Fruit fly (Drosophila melanogaster) whole organism, embryonic: Measurements from ENCODE around the gene CG15412.

Experiments
- Adf1 ChIP-seq: fragments of 200-800 bp; sonication (Bioruptor generic); IDR thresholded peaks from 2 replicates; pipeline ENCODE4 v1.3.6; 2022; ENCODE audit warnings: missing biosample characterization, missing genetic modification characterization
- Aef1 ChIP-seq: fragments of 200-800 bp; sonication (Bioruptor generic); IDR thresholded peaks from 3 replicates; pipeline ENCODE4 v1.3.6; 2022; ENCODE audit warnings: missing biosample characterization, missing genetic modification characterization
- Antp ChIP-seq: fragments of 200-800 bp; sonication (Bioruptor generic); optimal IDR thresholded peaks from 3 replicates; lab custom pipeline; 2016; ENCODE audit warnings: missing biosample characterization, missing genetic modification characterization
- CG10209 ChIP-seq: fragments of 200-800 bp; sonication (Bioruptor generic); optimal IDR thresholded peaks from 3 replicates; lab custom pipeline; 2017; ENCODE audit warnings: missing biosample characterization, mild to moderate bottlenecking, missing genetic modification characterization, missing genetic modification reagents
- CG10543 ChIP-seq: fragments of 200-800 bp; sonication (Bioruptor generic); optimal IDR thresholded peaks from 3 replicates; lab custom pipeline; 2017; ENCODE audit warnings: missing biosample characterization, mild to moderate bottlenecking, missing genetic modification characterization, moderate library complexity
- CG12104 ChIP-seq: fragments of 200-800 bp; sonication (Bioruptor generic); optimal IDR thresholded peaks from 3 replicates; lab custom pipeline; 2016; ENCODE audit warnings: missing biosample characterization, missing genetic modification characterization
- CG12391 ChIP-seq: fragments of 200-800 bp; sonication (Bioruptor generic); optimal IDR thresholded peaks from 3 replicates; lab custom pipeline; 2018; ENCODE audit warnings: missing biosample characterization, mild to moderate bottlenecking, missing genetic modification characterization, moderate library complexity
- CG13424 ChIP-seq: fragments of 200-800 bp; sonication (Bioruptor generic); optimal IDR thresholded peaks from 2 replicates; lab custom pipeline; 2019; ENCODE audit warnings: missing biosample characterization, mild to moderate bottlenecking, missing genetic modification characterization, moderate library complexity
- CG14014 ChIP-seq: fragments of 200-800 bp; sonication (Bioruptor generic); IDR thresholded peaks from 2 replicates; pipeline ENCODE4 v1.3.6; 2022; ENCODE audit warnings: missing biosample characterization, missing genetic modification characterization
- CG14441 ChIP-seq: fragments of 200-800 bp; sonication (Bioruptor generic); IDR thresholded peaks from 2 replicates; pipeline ENCODE4 v1.3.6; 2022; ENCODE audit warnings: missing biosample characterization, missing genetic modification characterization
- CG1647 ChIP-seq: fragments of 200-800 bp; sonication (Bioruptor generic); optimal IDR thresholded peaks from 3 replicates; lab custom pipeline; 2016; ENCODE audit warnings: missing biosample characterization, missing genetic modification characterization
- CG17385 ChIP-seq: fragments of 200-800 bp; sonication (Bioruptor generic); optimal IDR thresholded peaks from 3 replicates; lab custom pipeline; 2018; ENCODE audit warnings: missing biosample characterization, mild to moderate bottlenecking, missing genetic modification characterization
- CG17612 ChIP-seq: fragments of 200-800 bp; sonication (Bioruptor generic); IDR thresholded peaks from 2 replicates; pipeline ENCODE4 v1.3.6; 2022; ENCODE audit warnings: missing biosample characterization, missing genetic modification characterization
- CG17912 ChIP-seq: fragments of 200-800 bp; sonication (Bioruptor generic); optimal IDR thresholded peaks from 2 replicates; lab custom pipeline; 2018; ENCODE audit warnings: missing biosample characterization, mild to moderate bottlenecking, missing genetic modification characterization
- CG1792 ChIP-seq: fragments of 200-800 bp; sonication (Bioruptor generic); optimal IDR thresholded peaks from 2 replicates; lab custom pipeline; 2016; ENCODE audit warnings: missing biosample characterization, missing genetic modification characterization
- CG18599 ChIP-seq: fragments of 200-800 bp; sonication (Bioruptor generic); optimal IDR thresholded peaks from 3 replicates; lab custom pipeline; 2017; ENCODE audit warnings: missing biosample characterization, missing genetic modification characterization, mild to moderate bottlenecking, moderate library complexity, missing genetic modification reagents
- CG32532 ChIP-seq: fragments of 200-800 bp; sonication (Bioruptor generic); IDR thresholded peaks from 2 replicates; pipeline ENCODE4 v1.3.6; 2022; ENCODE audit warnings: missing biosample characterization, missing genetic modification characterization
- CG7786 ChIP-seq: fragments of 200-800 bp; sonication (Bioruptor generic); optimal IDR thresholded peaks from 2 replicates; lab custom pipeline; 2016; ENCODE audit warnings: missing biosample characterization, missing genetic modification characterization
- CG8281 ChIP-seq: fragments of 200-800 bp; sonication (Bioruptor generic); optimal IDR thresholded peaks from 2 replicates; lab custom pipeline; 2018; ENCODE audit warnings: missing biosample characterization, mild to moderate bottlenecking, missing genetic modification characterization, moderate library complexity
- CHES-1-like ChIP-seq: fragments of 200-800 bp; sonication (Bioruptor generic); optimal IDR thresholded peaks from 2 replicates; lab custom pipeline; 2016; ENCODE audit warnings: missing biosample characterization, missing genetic modification characterization
- Dek ChIP-seq: fragments of 200-800 bp; sonication (Bioruptor generic); optimal IDR thresholded peaks from 3 replicates; lab custom pipeline; 2019; ENCODE audit warnings: missing biosample characterization, mild to moderate bottlenecking, missing genetic modification characterization, moderate library complexity
- Doc2 ChIP-seq: fragments of 200-800 bp; sonication (Bioruptor generic); IDR thresholded peaks from 2 replicates; pipeline ENCODE4 v1.3.6; 2022; ENCODE audit warnings: missing biosample characterization, missing genetic modification characterization
- Ets65A ChIP-seq: fragments of 200-800 bp; sonication (Bioruptor generic); peaks from one replicate; lab custom pipeline; 2016; ENCODE audit warnings: missing biosample characterization, missing genetic modification characterization
- HHEX ChIP-seq: fragments of 200-800 bp; sonication (Bioruptor generic); optimal IDR thresholded peaks from 3 replicates; lab custom pipeline; 2017; ENCODE audit warnings: missing biosample characterization, mild to moderate bottlenecking, missing genetic modification characterization, missing genetic modification reagents
- HmgD ChIP-seq: fragments of 200-800 bp; sonication (Bioruptor generic); optimal IDR thresholded peaks from 3 replicates; lab custom pipeline; 2016; ENCODE audit warnings: missing biosample characterization, missing genetic modification characterization
- Lpt ChIP-seq: fragments of >200 bp; optimal IDR thresholded peaks from 2 replicates; lab custom pipeline; 2018; ENCODE audit warnings: missing biosample characterization, missing genetic modification characterization
- Mad ChIP-seq: fragments of 200-800 bp; sonication (Bioruptor generic); optimal IDR thresholded peaks from 2 replicates; lab custom pipeline; 2016; ENCODE audit warnings: missing biosample characterization, missing genetic modification characterization
- Myb ChIP-seq: fragments of 200-800 bp; sonication (Bioruptor generic); optimal IDR thresholded peaks from 2 replicates; lab custom pipeline; 2016; ENCODE audit warnings: missing biosample characterization, missing genetic modification characterization
- Rfx ChIP-seq: fragments of 200-800 bp; sonication (Bioruptor generic); IDR thresholded peaks from 2 replicates; pipeline ENCODE4 v1.3.6; 2022; ENCODE audit warnings: missing biosample characterization, missing genetic modification characterization
- Trl ChIP-seq, 3 experiments: fragments of >200 bp in 2 of 3; fragments of 200-800 bp in 1 of 3; sonication (Bioruptor generic) in 1 of 3; optimal IDR thresholded peaks; 2 replicates in 1 of 3; 3 replicates in 2 of 3; lab custom pipeline; 2016 to 2017; ENCODE audit warnings: missing biosample characterization in 1 of 3, missing genetic modification characterization in 1 of 3
- Vsx1 ChIP-seq: fragments of 200-800 bp; sonication (Bioruptor generic); optimal IDR thresholded peaks from 2 replicates; lab custom pipeline; 2017; ENCODE audit warnings: missing biosample characterization, mild to moderate bottlenecking, missing genetic modification characterization, missing genetic modification reagents
- ab ChIP-seq: fragments of 200-800 bp; sonication (Bioruptor generic); optimal IDR thresholded peaks from 2 replicates; lab custom pipeline; 2016; ENCODE audit warnings: missing biosample characterization, missing genetic modification characterization
- bsh ChIP-seq, 2 experiments: fragments of 200-800 bp; sonication (Bioruptor generic); optimal IDR thresholded peaks; 2 replicates each; lab custom pipeline; 2017 to 2018; ENCODE audit warnings: mild to moderate bottlenecking in 2 of 2, missing biosample characterization in 2 of 2, missing genetic modification characterization in 2 of 2, moderate library complexity in 1 of 2
- dpn ChIP-seq, 2 experiments: fragments of 200-800 bp; sonication (Bioruptor generic); optimal IDR thresholded peaks; 3 replicates each; lab custom pipeline; 2016; ENCODE audit warnings: missing biosample characterization in 2 of 2, missing genetic modification characterization in 2 of 2
- exex ChIP-seq: fragments of 200-800 bp; sonication (Bioruptor generic); optimal IDR thresholded peaks from 4 replicates; lab custom pipeline; 2018; ENCODE audit warnings: missing biosample characterization, mild to moderate bottlenecking, missing genetic modification characterization, moderate library complexity
- ftz-f1 ChIP-seq: fragments of 200-800 bp; sonication (Bioruptor generic); optimal IDR thresholded peaks from 2 replicates; lab custom pipeline; 2016; ENCODE audit warnings: missing biosample characterization, missing genetic modification characterization
- grau ChIP-seq: fragments of 200-800 bp; optimal IDR thresholded peaks from 3 replicates; lab custom pipeline; 2019; ENCODE audit warnings: missing biosample characterization, mild to moderate bottlenecking, missing genetic modification characterization, moderate library complexity
- klu ChIP-seq: fragments of 200-800 bp; sonication (Bioruptor generic); IDR thresholded peaks from 2 replicates; pipeline ENCODE4 v1.3.6; 2022; ENCODE audit warnings: missing biosample characterization, missing genetic modification characterization
- lab ChIP-seq: fragments of 200-800 bp; sonication (Bioruptor generic); optimal IDR thresholded peaks from 3 replicates; lab custom pipeline; 2017; ENCODE audit warnings: missing biosample characterization, missing genetic modification characterization, mild to moderate bottlenecking, moderate library complexity, missing genetic modification reagents
- lilli ChIP-seq: fragments of 200-800 bp; sonication (Bioruptor generic); optimal IDR thresholded peaks from 3 replicates; lab custom pipeline; 2016; ENCODE audit warnings: missing biosample characterization, missing genetic modification characterization
- lmd ChIP-seq: fragments of 200-800 bp; sonication (Bioruptor generic); IDR thresholded peaks from 2 replicates; pipeline ENCODE4 v1.3.6; 2022; ENCODE audit warnings: missing biosample characterization, missing genetic modification characterization
- repo ChIP-seq: fragments of 200-800 bp; sonication (Bioruptor generic); optimal IDR thresholded peaks from 2 replicates; lab custom pipeline; 2016; ENCODE audit warnings: missing biosample characterization, missing genetic modification characterization
- rib ChIP-seq: fragments of 200-800 bp; sonication (Bioruptor generic); IDR thresholded peaks from 2 replicates; pipeline ENCODE4 v1.3.6; 2022; ENCODE audit warnings: missing biosample characterization, missing genetic modification characterization
- shn ChIP-seq: fragments of 200-800 bp; sonication (Bioruptor generic); optimal IDR thresholded peaks from 3 replicates; lab custom pipeline; 2016; ENCODE audit warnings: missing biosample characterization, missing genetic modification characterization

Gene CG15412

dm6 chr2L:3356193-3356645 is 19.3 kb downstream of the CG15412 start (continued):
- peak; percentile 40 for TF ChIP-seq CG7786 (GFP tag; lab: Kevin White, UChicago)
- peak; percentile 33 for TF ChIP-seq CHES-1-like (GFP tag; lab: Kevin White, UChicago)
- TF ChIP-seq ab (GFP tag; lab: Kevin White, UChicago) = no peak
- TF ChIP-seq Antp (GFP tag; lab: Kevin White, UChicago) = no peak
- no peak for TF ChIP-seq HmgD (GFP tag; lab: Kevin White, UChicago)
- TF ChIP-seq lmd (GFP tag; lab: Robert Waterston, UW) = peak; percentile 32; the same call in 1 of the 2 replicates
- TF ChIP-seq repo (GFP tag; lab: Kevin White, UChicago) = no peak
- TF ChIP-seq Trl (optimal IDR thresholded peaks at IDR 0.05; lab: Kevin White, UChicago) = peak in 1 of 2 experiments; percentile 10
- no peak for TF ChIP-seq Trl (GFP tag; optimal IDR thresholded peaks at IDR 0.05; lab: Kevin White, UChicago)
- TF ChIP-seq ftz-f1 = peak; percentile 96
- peak; percentile 15 for TF ChIP-seq shn (GFP tag; lab: Kevin White, UChicago)
- peak; percentile 13; the same call in 1 of the 2 replicates for TF ChIP-seq Adf1 (GFP tag; lab: Robert Waterston, UW)
- TF ChIP-seq CG18599 (GFP tag; lab: Kevin White, UChicago) = peak; percentile 66
- peak; percentile 24 for TF ChIP-seq CG17385 (GFP tag; lab: Kevin White, UChicago)
- 0 out of 2 replicates have a peak, but pooled peaks have one; percentile 19 for TF ChIP-seq CG17612 (GFP tag; lab: Robert Waterston, UW)
- TF ChIP-seq Doc2 = no peak
- peak; percentile 52 for TF ChIP-seq CG10543
- 0 out of 2 replicates have a peak, but pooled peaks have one; percentile 1 for TF ChIP-seq klu (GFP tag; lab: Robert Waterston, UW)
- TF ChIP-seq CG10209 (GFP tag; lab: Kevin White, UChicago) = peak; percentile 2
- TF ChIP-seq dpn (GFP tag; optimal IDR thresholded peaks at IDR 0.05; lab: Kevin White, UChicago) = peak in 1 of 2 experiments; percentile 29
- 0 out of 2 replicates have a peak, but pooled peaks have one; percentile 46 for TF ChIP-seq CG14441 (GFP tag; lab: Robert Waterston, UW)
- TF ChIP-seq CG12391 (tag; lab: Kevin White, UChicago) = no peak
- peak; percentile 55 for TF ChIP-seq Ets65A (GFP tag; lab: Kevin White, UChicago)
- TF ChIP-seq CG12104 = peak; percentile 9
- TF ChIP-seq bsh (GFP tag; optimal IDR thresholded peaks at IDR 0.05; lab: Kevin White, UChicago) = peak in 1 of 2 experiments; percentile 76
- 0 out of 2 replicates have a peak, but pooled peaks have one; percentile 22 for TF ChIP-seq CG14014 (GFP tag; lab: Robert Waterston, UW)
- no peak for TF ChIP-seq Lpt (GFP tag; lab: Kevin White, UChicago)
- no peak for TF ChIP-seq CG8281 (tag; lab: Kevin White, UChicago)
- peak; percentile 45; the same call in 2 of the 3 replicates for TF ChIP-seq Aef1 (GFP tag; lab: Robert Waterston, UW)
- TF ChIP-seq CG1647 (GFP tag; lab: Kevin White, UChicago) = peak; percentile 2
- peak; percentile 33 for TF ChIP-seq exex (tag; lab: Kevin White, UChicago)
- TF ChIP-seq lab (GFP tag; lab: Kevin White, UChicago) = peak; percentile 41
- TF ChIP-seq CG32532 (GFP tag; lab: Robert Waterston, UW) = peak; percentile 59
- TF ChIP-seq Dek (tag; lab: Kevin White, UChicago) = peak; percentile 33
- no peak for TF ChIP-seq CG13424
- TF ChIP-seq Vsx1 (GFP tag; lab: Kevin White, UChicago) = peak; percentile 18
- peak; percentile 6 for TF ChIP-seq Myb
- TF ChIP-seq rib (GFP tag; lab: Robert Waterston, UW) = peak; percentile 61; the same call in 1 of the 2 replicates
- no peak for TF ChIP-seq Mad (GFP tag; lab: Kevin White, UChicago)
- peak; percentile 46 for TF ChIP-seq lilli (GFP tag; lab: Kevin White, UChicago)
- TF ChIP-seq CG1792 (GFP tag; lab: Kevin White, UChicago) = peak; percentile 3
- peak; percentile 71; the same call in 1 of the 2 replicates for TF ChIP-seq Rfx (GFP tag; lab: Robert Waterston, UW)
- peak; percentile 41 for TF ChIP-seq HHEX
- no peak for TF ChIP-seq CG17912 (GFP tag; lab: Kevin White, UChicago)
- TF ChIP-seq grau (tag; lab: Kevin White, UChicago) = peak; percentile 43
- TF ChIP-seq, all 482 proteins: peak for 74
